Worm (Caenorhabditis elegans) whole organism, L1 larva: ENCODE results near the gene Y119D3B.12.

Source experiments
- C34B4.2 ChIP-seq: sonication (generic microtip); optimal IDR thresholded peaks from 2 replicates; lab custom pipeline; 2017; ENCODE audit warnings: mild to moderate bottlenecking, missing genetic modification characterization, missing compliant biosample characterization
- Y116A8C.19 ChIP-seq: sonication (generic microtip); optimal IDR thresholded peaks from 2 replicates; lab custom pipeline; 2016; ENCODE audit warnings: missing compliant biosample characterization, missing genetic modification characterization, borderline replicate concordance
- ama-1 ChIP-seq: fragments of 150-350 bp; optimal IDR thresholded peaks from 2 replicates; lab custom pipeline; 2014
- blmp-1 ChIP-seq: fragments of 150-350 bp; optimal IDR thresholded peaks from 2 replicates; lab custom pipeline; 2014; ENCODE audit warnings: missing biosample characterization, missing genetic modification characterization
- ceh-82 ChIP-seq, 3 experiments: fragments of 150-350 bp in 1 of 3; sonication (generic microtip) in 2 of 3; optimal IDR thresholded peaks; 2 replicates each; lab custom pipeline; 2014 to 2017; ENCODE audit warnings: missing biosample characterization in 3 of 3, missing genetic modification characterization in 3 of 3
- ceh-88 ChIP-seq: fragments of 200-800 bp; sonication (Bioruptor generic); IDR thresholded peaks from 2 replicates; pipeline ENCODE4 v1.3.6; 2022; ENCODE audit warnings: missing genetic modification characterization, missing compliant biosample characterization
- ceh-90 ChIP-seq: sonication (generic microtip); optimal IDR thresholded peaks from 2 replicates; lab custom pipeline; 2016; ENCODE audit warnings: missing genetic modification characterization, missing compliant biosample characterization
- dpl-1 ChIP-seq, 3 experiments: fragments of 150-350 bp in 2 of 3; sonication (generic microtip) in 1 of 3; optimal IDR thresholded peaks; 2 replicates each; lab custom pipeline; 2014 to 2017; ENCODE audit warnings: missing biosample characterization in 3 of 3, missing genetic modification characterization in 3 of 3, missing genetic modification reagents in 3 of 3
- dsc-1 ChIP-seq: sonication (generic microtip); optimal IDR thresholded peaks from 2 replicates; lab custom pipeline; 2016; ENCODE audit warnings: mild to moderate bottlenecking, missing genetic modification characterization, missing compliant biosample characterization
- efl-3 ChIP-seq: fragments of 200-800 bp; sonication (Bioruptor generic); optimal IDR thresholded peaks from 2 replicates; lab custom pipeline; 2018; ENCODE audit warnings: mild to moderate bottlenecking, missing genetic modification characterization, missing compliant biosample characterization
- egl-27 ChIP-seq, 2 experiments: fragments of 150-350 bp in 1 of 2; sonication (generic microtip); optimal IDR thresholded peaks; 3 replicates each; lab custom pipeline; 2017 to 2018; ENCODE audit warnings: missing biosample characterization in 2 of 2, missing genetic modification characterization in 2 of 2, missing genetic modification reagents in 2 of 2
- elt-2 ChIP-seq: sonication (generic microtip); optimal IDR thresholded peaks from 2 replicates; lab custom pipeline; 2016; ENCODE audit warnings: missing genetic modification characterization, mild to moderate bottlenecking, inconsistent platforms, missing compliant biosample characterization, missing genetic modification reagents
- elt-3 ChIP-seq, 6 experiments: fragments of 150-350 bp in 1 of 6; sonication (generic microtip); optimal IDR thresholded peaks; 2 replicates each; lab custom pipeline; 2017 to 2018; ENCODE audit warnings: missing biosample characterization in 6 of 6, missing genetic modification characterization in 6 of 6, inconsistent platforms in 1 of 6
- ets-5 ChIP-seq: fragments of 200-800 bp; sonication (Bioruptor generic); IDR thresholded peaks from 2 replicates; pipeline ENCODE4 v1.3.6; 2022; ENCODE audit warnings: missing genetic modification characterization, missing compliant biosample characterization
- fkh-8 ChIP-seq: sonication (generic microtip); optimal IDR thresholded peaks from 2 replicates; lab custom pipeline; 2016; ENCODE audit warnings: mild to moderate bottlenecking, missing genetic modification characterization, missing compliant biosample characterization
- grh-1 ChIP-seq: fragments of 200-800 bp; sonication (Bioruptor generic); IDR thresholded peaks from 2 replicates; pipeline ENCODE4 v1.3.6; 2022; ENCODE audit warnings: missing genetic modification reagents, missing genetic modification characterization, missing compliant biosample characterization
- hlh-17 ChIP-seq: fragments of 200-800 bp; sonication (Bioruptor generic); optimal IDR thresholded peaks from 2 replicates; lab custom pipeline; 2018; ENCODE audit warnings: missing genetic modification characterization, mild to moderate bottlenecking, missing compliant biosample characterization, moderate library complexity, borderline replicate concordance
- hpl-2 ChIP-seq: fragments of 150-350 bp; optimal IDR thresholded peaks from 2 replicates; lab custom pipeline; 2014; ENCODE audit warnings: missing biosample characterization, missing genetic modification reagents, missing genetic modification characterization
- irx-1 ChIP-seq: sonication (generic microtip); optimal IDR thresholded peaks from 2 replicates; lab custom pipeline; 2016; ENCODE audit warnings: missing genetic modification characterization, missing compliant biosample characterization
- isw-1 ChIP-seq: fragments of 200-800 bp; sonication (Bioruptor generic); IDR thresholded peaks from 2 replicates; pipeline ENCODE4 v1.3.6; 2022; ENCODE audit warnings: missing genetic modification characterization, missing compliant biosample characterization
- jun-1 ChIP-seq: fragments of 150-350 bp; optimal IDR thresholded peaks from 2 replicates; lab custom pipeline; 2014; ENCODE audit warnings: missing biosample characterization, missing genetic modification reagents, missing genetic modification characterization
- lin-14 ChIP-seq: fragments of 200-800 bp; sonication (Bioruptor generic); optimal IDR thresholded peaks from 2 replicates; lab custom pipeline; 2018; ENCODE audit warnings: mild to moderate bottlenecking, missing genetic modification characterization, moderate library complexity, missing compliant biosample characterization
- lin-15B ChIP-seq: fragments of 150-350 bp; sonication (generic microtip); optimal IDR thresholded peaks from 3 replicates; lab custom pipeline; 2014; ENCODE audit warnings: missing biosample characterization, missing genetic modification characterization
- lin-35 ChIP-seq, 2 experiments: fragments of 150-350 bp; optimal IDR thresholded peaks; 2 replicates each; lab custom pipeline; 2014; ENCODE audit warnings: missing biosample characterization in 2 of 2, missing genetic modification characterization in 2 of 2, missing genetic modification reagents in 2 of 2
- lin-39 ChIP-seq: fragments of 150-350 bp; optimal IDR thresholded peaks from 2 replicates; lab custom pipeline; 2014; ENCODE audit warnings: missing biosample characterization, missing genetic modification reagents, missing genetic modification characterization
- lir-3 ChIP-seq: sonication (generic microtip); optimal IDR thresholded peaks from 2 replicates; lab custom pipeline; 2016; ENCODE audit warnings: mild to moderate bottlenecking, missing genetic modification characterization, moderate library complexity, missing compliant biosample characterization; ENCODE audit not compliant: poor library complexity
- lsy-2 ChIP-seq, 2 experiments: fragments of 150-350 bp; optimal IDR thresholded peaks; 2 replicates each; lab custom pipeline; 2014; ENCODE audit warnings: missing biosample characterization in 2 of 2, missing genetic modification characterization in 2 of 2
- mef-2 ChIP-seq: fragments of 150-350 bp; optimal IDR thresholded peaks from 2 replicates; lab custom pipeline; 2014; ENCODE audit warnings: missing biosample characterization, missing genetic modification characterization
- mep-1 ChIP-seq: fragments of 150-350 bp; optimal IDR thresholded peaks from 2 replicates; lab custom pipeline; 2014; ENCODE audit warnings: missing biosample characterization, missing genetic modification characterization
- nhr-11 ChIP-seq: fragments of 150-350 bp; optimal IDR thresholded peaks from 2 replicates; lab custom pipeline; 2014; ENCODE audit warnings: missing biosample characterization, missing genetic modification characterization
- nhr-19 ChIP-seq: fragments of 200-800 bp; sonication (Bioruptor generic); conservative IDR thresholded peaks from 2 replicates; pipeline ENCODE4 v1.3.6; 2022; ENCODE audit warnings: missing genetic modification characterization, missing compliant biosample characterization
- nhr-20 ChIP-seq: sonication (generic microtip); optimal IDR thresholded peaks from 2 replicates; lab custom pipeline; 2016; ENCODE audit warnings: mild to moderate bottlenecking, missing genetic modification characterization, missing compliant biosample characterization
- nhr-71 ChIP-seq: sonication (generic microtip); optimal IDR thresholded peaks from 2 replicates; lab custom pipeline; 2016; ENCODE audit warnings: mild to moderate bottlenecking, missing genetic modification characterization, moderate library complexity, missing compliant biosample characterization
- nhr-77 ChIP-seq: fragments of 150-350 bp; optimal IDR thresholded peaks from 2 replicates; lab custom pipeline; 2014; ENCODE audit warnings: missing biosample characterization, missing genetic modification characterization
- nhr-85 ChIP-seq: sonication (generic microtip); peaks from one replicate; lab custom pipeline; 2016; ENCODE audit warnings: missing genetic modification characterization, inconsistent platforms, missing compliant biosample characterization
- nhr-90 ChIP-seq: sonication (generic microtip); optimal IDR thresholded peaks from 2 replicates; lab custom pipeline; 2016; ENCODE audit warnings: mild to moderate bottlenecking, missing genetic modification characterization, missing compliant biosample characterization; ENCODE audit not compliant: poor library complexity
- pag-3 ChIP-seq: sonication (generic microtip); optimal IDR thresholded peaks from 2 replicates; lab custom pipeline; 2017; ENCODE audit warnings: missing genetic modification characterization, mild to moderate bottlenecking, missing compliant biosample characterization, antibody characterized with exemption, borderline replicate concordance; ENCODE audit not compliant: insufficient read depth
- pax-3 ChIP-seq: fragments of 200-800 bp; sonication (Bioruptor generic); optimal IDR thresholded peaks from 2 replicates; lab custom pipeline; 2018; ENCODE audit warnings: mild to moderate bottlenecking, missing genetic modification characterization, moderate library complexity, missing compliant biosample characterization
- rnt-1 ChIP-seq: sonication (generic microtip); optimal IDR thresholded peaks from 2 replicates; lab custom pipeline; 2016; ENCODE audit warnings: mild to moderate bottlenecking, missing genetic modification characterization, moderate library complexity, missing compliant biosample characterization
- sox-4 ChIP-seq: sonication (generic microtip); optimal IDR thresholded peaks from 2 replicates; lab custom pipeline; 2016; ENCODE audit warnings: missing genetic modification characterization, missing compliant biosample characterization
- swsn-7 ChIP-seq: sonication (generic microtip); optimal IDR thresholded peaks from 2 replicates; lab custom pipeline; 2016; ENCODE audit warnings: missing genetic modification characterization, missing compliant biosample characterization
- tlp-1 ChIP-seq: fragments of 150-350 bp; optimal IDR thresholded peaks from 2 replicates; lab custom pipeline; 2014; ENCODE audit warnings: missing biosample characterization, missing genetic modification characterization
- unc-62 ChIP-seq: fragments of 150-350 bp; optimal IDR thresholded peaks from 2 replicates; lab custom pipeline; 2014; ENCODE audit warnings: missing biosample characterization, missing genetic modification reagents, missing genetic modification characterization
- unc-86 ChIP-seq: sonication (generic microtip); optimal IDR thresholded peaks from 2 replicates; lab custom pipeline; 2016; ENCODE audit warnings: missing genetic modification characterization, missing compliant biosample characterization
- zip-4 ChIP-seq: fragments of 200-800 bp; sonication (Bioruptor generic); optimal IDR thresholded peaks from 2 replicates; lab custom pipeline; 2018; ENCODE audit warnings: mild to moderate bottlenecking, missing genetic modification characterization, moderate library complexity, missing compliant biosample characterization
- ztf-4 ChIP-seq: fragments of 150-350 bp; optimal IDR thresholded peaks from 2 replicates; lab custom pipeline; 2014; ENCODE audit warnings: missing biosample characterization, missing genetic modification characterization

Y119D3B.12 gene

DNA sequence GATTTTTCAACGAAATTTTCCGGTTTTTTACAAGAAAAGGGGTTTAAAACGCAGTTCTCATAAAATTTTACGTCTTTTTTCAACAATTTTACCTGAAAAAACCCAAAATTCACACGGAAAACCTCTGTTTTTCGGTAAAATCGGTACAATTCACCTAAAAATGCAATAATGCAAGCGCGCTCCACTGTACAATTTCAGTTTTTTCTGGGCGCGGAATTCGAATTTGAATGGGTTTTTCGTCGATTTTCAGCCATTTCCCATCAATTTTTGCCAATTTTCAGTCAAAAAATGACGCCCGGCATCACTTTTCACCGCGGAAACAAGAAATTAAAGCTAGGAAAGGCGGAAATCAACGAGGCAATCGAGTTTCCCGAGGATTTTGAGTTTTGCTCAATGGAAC lies 5.5 kb downstream of the Y119D3B.12 start, which contains the start of gene orc-3 (continued):
- TF ChIP-seq irx-1 (tag; lab: Kevin White, UChicago), result no peak
- TF ChIP-seq jun-1 (tag; lab: Kevin White, UChicago), result no peak
- TF ChIP-seq Y116A8C.19 (tag; lab: Kevin White, UChicago), result no peak
- TF ChIP-seq ceh-88 (GFP tag; lab: Robert Waterston, UW), result no peak
- no peak for TF ChIP-seq grh-1 (GFP tag; lab: Robert Waterston, UW)
- peak; percentile 30 for TF ChIP-seq blmp-1 (tag; lab: Kevin White, UChicago)
- no peak for TF ChIP-seq hpl-2 (GFP tag; lab: Kevin White, UChicago)
- TF ChIP-seq lin-35 (GFP tag; optimal IDR thresholded peaks at IDR 0.05; lab: Kevin White, UChicago), result peak; percentile 88 to 95
- no peak for TF ChIP-seq lir-3 (tag; lab: Kevin White, UChicago)
- TF ChIP-seq nhr-85 (tag; lab: Kevin White, UChicago), result peak; percentile 78
- TF ChIP-seq rnt-1 (tag; lab: Kevin White, UChicago), result peak; percentile 64
- TF ChIP-seq ztf-4 (tag; lab: Kevin White, UChicago), result no peak
- no peak for TF ChIP-seq isw-1 (GFP tag; lab: Robert Waterston, UW)
- TF ChIP-seq sox-4, result no peak
- TF ChIP-seq lin-15B (tag; lab: Kevin White, UChicago), result peak; percentile 30
- no peak for TF ChIP-seq dsc-1 (tag; lab: Kevin White, UChicago)
- no peak for TF ChIP-seq nhr-77
- peak; percentile 86 to 92 (median 90) for TF ChIP-seq dpl-1 (GFP tag; optimal IDR thresholded peaks at IDR 0.05; lab: Kevin White, UChicago)
- no peak for TF ChIP-seq nhr-20 (tag; lab: Kevin White, UChicago)
- no peak for TF ChIP-seq ceh-90 (tag; lab: Kevin White, UChicago)
- TF ChIP-seq lsy-2 (tag; optimal IDR thresholded peaks at IDR 0.05; lab: Kevin White, UChicago), result peak; percentile 20 to 68
- no peak for TF ChIP-seq unc-86 (tag; lab: Kevin White, UChicago)
- no peak for TF ChIP-seq tlp-1 (tag; lab: Kevin White, UChicago)
- no peak for TF ChIP-seq pag-3 (tag; lab: Kevin White, UChicago)
- TF ChIP-seq mep-1 (tag; lab: Kevin White, UChicago), result peak; percentile 55
- peak in 2 of 3 experiments; percentile 8 to 36 for TF ChIP-seq ceh-82 (tag; optimal IDR thresholded peaks at IDR 0.05; lab: Kevin White, UChicago)
- no peak for TF ChIP-seq lin-39 (tag; lab: Kevin White, UChicago)
- no peak for TF ChIP-seq C34B4.2 (tag; lab: Kevin White, UChicago)
- TF ChIP-seq efl-3, result no peak
- TF ChIP-seq nhr-90, result no peak
- TF ChIP-seq mef-2 (tag; lab: Kevin White, UChicago), result no peak
- TF ChIP-seq pax-3 (tag; lab: Kevin White, UChicago), result no peak
- no peak for TF ChIP-seq ets-5 (GFP tag; lab: Robert Waterston, UW)
- TF ChIP-seq egl-27 (tag; optimal IDR thresholded peaks at IDR 0.05; lab: Kevin White, UChicago), result no peak
- TF ChIP-seq hlh-17 (GFP tag; lab: Kevin White, UChicago), result no peak
- no peak for TF ChIP-seq fkh-8 (tag; lab: Kevin White, UChicago)
- TF ChIP-seq ama-1 (lab: Kevin White, UChicago), result no peak
- no peak for TF ChIP-seq zip-4
- no peak for TF ChIP-seq unc-62 (GFP tag; lab: Kevin White, UChicago)
- no peak for TF ChIP-seq nhr-19 (GFP tag; lab: Robert Waterston, UW)

DNA sequence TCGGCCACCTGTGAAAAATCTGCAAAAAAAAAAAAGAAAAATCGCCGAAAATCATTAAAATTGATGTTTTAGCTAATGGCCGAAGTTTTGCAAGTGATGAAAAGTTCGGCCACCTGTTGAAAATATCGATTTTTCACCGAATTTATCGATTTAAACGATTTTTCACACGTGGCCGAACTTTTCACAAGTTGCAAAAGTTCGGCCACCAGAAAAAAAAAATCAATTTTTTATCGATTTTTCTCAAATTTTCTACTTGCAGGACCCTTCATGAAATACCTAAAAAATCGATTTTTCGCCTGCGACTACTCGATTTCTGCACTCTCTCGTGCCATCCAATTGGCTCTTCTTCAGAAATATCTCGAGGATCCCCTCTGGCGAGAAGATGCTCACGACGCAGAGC lies 8.3 kb downstream of the Y119D3B.12 start:
- TF ChIP-seq nhr-11, result no peak
- no peak for TF ChIP-seq mep-1 (tag; lab: Kevin White, UChicago)
- TF ChIP-seq nhr-77, result no peak
- no peak for TF ChIP-seq elt-3 (tag; optimal IDR thresholded peaks at IDR 0.05; lab: Kevin White, UChicago)
- TF ChIP-seq unc-86 (tag; lab: Kevin White, UChicago), result no peak
- no peak for TF ChIP-seq lin-35 (GFP tag; optimal IDR thresholded peaks at IDR 0.05; lab: Kevin White, UChicago)
- no peak for TF ChIP-seq swsn-7 (tag; lab: Kevin White, UChicago)
- TF ChIP-seq ama-1 (lab: Kevin White, UChicago), result no peak
- no peak for TF ChIP-seq nhr-71
- TF ChIP-seq nhr-20 (tag; lab: Kevin White, UChicago), result no peak
- no peak for TF ChIP-seq nhr-19 (GFP tag; lab: Robert Waterston, UW)
- TF ChIP-seq lin-14 (GFP tag; lab: Kevin White, UChicago), result no peak
- TF ChIP-seq elt-2 (tag; lab: Kevin White, UChicago), result no peak
